Fruit fly (Drosophila melanogaster) whole organism, embryonic: Measurements from ENCODE around the gene klar.

Experiments used
- Abd-B ChIP-seq: fragments of 200-800 bp; sonication (Bioruptor generic); optimal IDR thresholded peaks from 2 replicates; lab custom pipeline; 2018; ENCODE audit warnings: missing biosample characterization, mild to moderate bottlenecking, missing genetic modification characterization, moderate library complexity
- B-H2 ChIP-seq: fragments of 200-800 bp; sonication (Bioruptor generic); optimal IDR thresholded peaks from 2 replicates; lab custom pipeline; 2018; ENCODE audit warnings: missing biosample characterization, mild to moderate bottlenecking, missing genetic modification characterization
- CG10147 ChIP-seq: fragments of 200-800 bp; sonication (Bioruptor generic); optimal IDR thresholded peaks from 2 replicates; lab custom pipeline; 2019; ENCODE audit warnings: missing biosample characterization, mild to moderate bottlenecking, missing genetic modification characterization, moderate library complexity
- CG10959 ChIP-seq: fragments of 200-800 bp; sonication (Bioruptor generic); IDR thresholded peaks from 2 replicates; pipeline ENCODE4 v1.3.6; 2022; ENCODE audit warnings: missing biosample characterization, missing genetic modification characterization
- CG11247 ChIP-seq: fragments of 200-800 bp; sonication (Bioruptor generic); IDR thresholded peaks from 2 replicates; pipeline ENCODE4 v1.3.6; 2022; ENCODE audit warnings: missing biosample characterization, missing genetic modification characterization
- CG11695 ChIP-seq: fragments of 200-800 bp; sonication (Bioruptor generic); IDR thresholded peaks from 3 replicates; pipeline ENCODE4 v1.3.6; 2022; ENCODE audit warnings: missing biosample characterization, missing genetic modification characterization
- CG15514 ChIP-seq: fragments of 200-800 bp; sonication (Bioruptor generic); optimal IDR thresholded peaks from 3 replicates; lab custom pipeline; 2017; ENCODE audit warnings: missing biosample characterization, missing genetic modification characterization, mild to moderate bottlenecking, moderate library complexity, missing genetic modification reagents
- CG1603 ChIP-seq: fragments of 200-800 bp; sonication (Bioruptor generic); optimal IDR thresholded peaks from 2 replicates; lab custom pipeline; 2019; ENCODE audit warnings: missing biosample characterization, mild to moderate bottlenecking, missing genetic modification characterization, moderate library complexity
- CG18599 ChIP-seq: fragments of 200-800 bp; sonication (Bioruptor generic); optimal IDR thresholded peaks from 3 replicates; lab custom pipeline; 2017; ENCODE audit warnings: missing biosample characterization, missing genetic modification characterization, mild to moderate bottlenecking, moderate library complexity, missing genetic modification reagents
- CG2889 ChIP-seq: fragments of 200-800 bp; sonication (Bioruptor generic); IDR thresholded peaks from 3 replicates; pipeline ENCODE4 v1.3.6; 2022; ENCODE audit warnings: missing biosample characterization, missing genetic modification characterization
- CG4282 ChIP-seq: fragments of 200-800 bp; sonication (Bioruptor generic); optimal IDR thresholded peaks from 2 replicates; lab custom pipeline; 2016; ENCODE audit warnings: missing biosample characterization, missing genetic modification characterization
- CG43689 ChIP-seq: fragments of 200-800 bp; sonication (Bioruptor generic); IDR thresholded peaks from 2 replicates; pipeline ENCODE4 v1.3.6; 2022; ENCODE audit warnings: missing biosample characterization, missing genetic modification characterization
- CG4404 ChIP-seq: fragments of 200-800 bp; sonication (Bioruptor generic); IDR thresholded peaks from 2 replicates; pipeline ENCODE4 v1.3.6; 2022; ENCODE audit warnings: missing biosample characterization, missing genetic modification characterization
- CG4730 ChIP-seq: fragments of 200-800 bp; sonication (Bioruptor generic); IDR thresholded peaks from 2 replicates; pipeline ENCODE4 v1.3.6; 2022; ENCODE audit warnings: missing biosample characterization, missing genetic modification characterization
- CG5245 ChIP-seq: fragments of 200-800 bp; sonication (Bioruptor generic); optimal IDR thresholded peaks from 3 replicates; lab custom pipeline; 2016; ENCODE audit warnings: missing biosample characterization, missing genetic modification characterization
- CG6683 ChIP-seq: fragments of 200-800 bp; sonication (Bioruptor generic); optimal IDR thresholded peaks from 2 replicates; lab custom pipeline; 2017; ENCODE audit warnings: missing biosample characterization, mild to moderate bottlenecking, missing genetic modification characterization, missing genetic modification reagents
- CG7786 ChIP-seq: fragments of 200-800 bp; sonication (Bioruptor generic); optimal IDR thresholded peaks from 2 replicates; lab custom pipeline; 2016; ENCODE audit warnings: missing biosample characterization, missing genetic modification characterization
- CG8089 ChIP-seq: fragments of 200-800 bp; sonication (Bioruptor generic); optimal IDR thresholded peaks from 3 replicates; lab custom pipeline; 2016; ENCODE audit warnings: missing biosample characterization, missing genetic modification characterization
- CG9797 ChIP-seq: fragments of 200-800 bp; sonication (Bioruptor generic); optimal IDR thresholded peaks from 3 replicates; lab custom pipeline; 2018; ENCODE audit warnings: missing biosample characterization, mild to moderate bottlenecking, missing genetic modification characterization
- CG9817 ChIP-seq: fragments of 200-800 bp; sonication (Bioruptor generic); optimal IDR thresholded peaks from 2 replicates; lab custom pipeline; 2018; ENCODE audit warnings: missing biosample characterization, mild to moderate bottlenecking, missing genetic modification characterization, moderate library complexity
- CTCF ChIP-seq: fragments of 200-800 bp; sonication (Bioruptor generic); optimal IDR thresholded peaks from 2 replicates; lab custom pipeline; 2017; ENCODE audit warnings: missing biosample characterization, mild to moderate bottlenecking, missing genetic modification characterization, moderate library complexity
- CrebB ChIP-seq: fragments of 200-800 bp; sonication (Bioruptor generic); optimal IDR thresholded peaks from 3 replicates; lab custom pipeline; 2018; ENCODE audit warnings: missing biosample characterization, mild to moderate bottlenecking, missing genetic modification characterization
- Hmx ChIP-seq: fragments of 200-800 bp; sonication (Bioruptor generic); optimal IDR thresholded peaks from 2 replicates; lab custom pipeline; 2016; ENCODE audit warnings: missing biosample characterization, missing genetic modification characterization
- MBD-R2 ChIP-seq: fragments of 200-800 bp; sonication (Bioruptor generic); IDR thresholded peaks from 2 replicates; pipeline ENCODE4 v1.3.6; 2022; ENCODE audit warnings: missing biosample characterization, missing genetic modification characterization
- NfI ChIP-seq: fragments of 200-800 bp; sonication (Bioruptor generic); optimal IDR thresholded peaks from 3 replicates; lab custom pipeline; 2018; ENCODE audit warnings: missing biosample characterization, mild to moderate bottlenecking, missing genetic modification characterization, moderate library complexity
- Sin3A ChIP-seq: fragments of >200 bp; optimal IDR thresholded peaks from 2 replicates; lab custom pipeline; 2018
- btn ChIP-seq: fragments of 200-800 bp; sonication (Bioruptor generic); optimal IDR thresholded peaks from 2 replicates; lab custom pipeline; 2016; ENCODE audit warnings: missing biosample characterization, missing genetic modification characterization
- crc ChIP-seq: fragments of 200-800 bp; sonication (Bioruptor generic); optimal IDR thresholded peaks from 2 replicates; lab custom pipeline; 2016; ENCODE audit warnings: missing biosample characterization, missing genetic modification characterization
- dpn ChIP-seq, 2 experiments: fragments of 200-800 bp; sonication (Bioruptor generic); optimal IDR thresholded peaks; 3 replicates each; lab custom pipeline; 2016; ENCODE audit warnings: missing biosample characterization in 2 of 2, missing genetic modification characterization in 2 of 2
- h ChIP-seq: fragments of >200 bp; optimal IDR thresholded peaks from 2 replicates; lab custom pipeline; 2017
- hbn ChIP-seq: fragments of 200-800 bp; sonication (Bioruptor generic); IDR thresholded peaks from 2 replicates; pipeline ENCODE4 v1.3.6; 2022; ENCODE audit warnings: missing biosample characterization, missing genetic modification characterization; ENCODE audit not compliant: partially characterized antibody
- her ChIP-seq: fragments of 200-800 bp; sonication (Bioruptor generic); optimal IDR thresholded peaks from 2 replicates; lab custom pipeline; 2016; ENCODE audit warnings: missing biosample characterization, missing genetic modification characterization
- kay ChIP-seq: fragments of 200-800 bp; sonication (Bioruptor generic); optimal IDR thresholded peaks from 2 replicates; lab custom pipeline; 2016; ENCODE audit warnings: missing biosample characterization, missing genetic modification characterization
- kni ChIP-seq: fragments of 200-800 bp; sonication (Bioruptor generic); optimal IDR thresholded peaks from 3 replicates; lab custom pipeline; 2017; ENCODE audit warnings: mild to moderate bottlenecking, missing biosample characterization, missing genetic modification reagents, missing genetic modification characterization
- mam ChIP-seq: fragments of 200-800 bp; sonication (Bioruptor generic); optimal IDR thresholded peaks from 3 replicates; lab custom pipeline; 2016; ENCODE audit warnings: missing biosample characterization, missing genetic modification characterization
- oc ChIP-seq: fragments of 200-800 bp; sonication (Bioruptor generic); optimal IDR thresholded peaks from 2 replicates; lab custom pipeline; 2018; ENCODE audit warnings: missing biosample characterization, mild to moderate bottlenecking, missing genetic modification characterization, moderate library complexity
- phol ChIP-seq: fragments of 200-800 bp; sonication (Bioruptor generic); optimal IDR thresholded peaks from 3 replicates; lab custom pipeline; 2018; ENCODE audit warnings: missing biosample characterization, mild to moderate bottlenecking, missing genetic modification characterization, moderate library complexity
- pzg ChIP-seq: fragments of 200-800 bp; sonication (Bioruptor generic); optimal IDR thresholded peaks from 3 replicates; lab custom pipeline; 2018; ENCODE audit warnings: missing biosample characterization, mild to moderate bottlenecking, missing genetic modification characterization, moderate library complexity
- repo ChIP-seq: fragments of 200-800 bp; sonication (Bioruptor generic); optimal IDR thresholded peaks from 2 replicates; lab custom pipeline; 2016; ENCODE audit warnings: missing biosample characterization, missing genetic modification characterization
- sr ChIP-seq: fragments of 200-800 bp; sonication (Bioruptor generic); IDR thresholded peaks from 3 replicates; pipeline ENCODE4 v1.3.6; 2022; ENCODE audit warnings: missing biosample characterization, missing genetic modification characterization
- zfh1 ChIP-seq: fragments of 200-800 bp; sonication (Bioruptor generic); IDR thresholded peaks from 3 replicates; pipeline ENCODE4 v1.3.6; 2022; ENCODE audit warnings: missing biosample characterization, missing genetic modification characterization

The klar gene

dm6 chr3L:589290-590281 is 49.2 kb upstream of the klar start (continued):
- TF ChIP-seq Hmx = peak; percentile 36
- peak; percentile 69 for TF ChIP-seq CG6683 (GFP tag; lab: Kevin White, UChicago)
- TF ChIP-seq Sin3A (lab: Kevin White, UChicago) = no peak
- peak; percentile 95 for TF ChIP-seq CG1603
- peak; percentile 83 for TF ChIP-seq phol (tag; lab: Kevin White, UChicago)
- peak; percentile 87 for TF ChIP-seq CG4282 (GFP tag; lab: Kevin White, UChicago)
- peak; percentile 89 for TF ChIP-seq CG10959 (GFP tag; lab: Robert Waterston, UW)
- TF ChIP-seq btn (GFP tag; lab: Kevin White, UChicago) = peak; percentile 85
- peak; percentile 91 for TF ChIP-seq CG18599 (GFP tag; lab: Kevin White, UChicago)
- TF ChIP-seq CG11247 (GFP tag; lab: Robert Waterston, UW) = peak; percentile 89
- peak; percentile 32 for TF ChIP-seq CG9797 (GFP tag; lab: Kevin White, UChicago)
- TF ChIP-seq CG10147 (GFP tag; lab: Kevin White, UChicago) = peak; percentile 78
- peak; percentile 83 for TF ChIP-seq oc
- TF ChIP-seq CG4404 (GFP tag; lab: Robert Waterston, UW) = peak; percentile 90
- peak; percentile 87 for TF ChIP-seq B-H2 (GFP tag; lab: Kevin White, UChicago)
- peak; percentile 72 for TF ChIP-seq Abd-B (GFP tag; lab: Kevin White, UChicago)
- peak; percentile 94 for TF ChIP-seq CG7786 (GFP tag; lab: Kevin White, UChicago)
- peak; percentile 79 for TF ChIP-seq MBD-R2 (GFP tag; lab: Robert Waterston, UW)
- peak; percentile 78 for TF ChIP-seq crc (GFP tag; lab: Kevin White, UChicago)
- peak; percentile 87 for TF ChIP-seq CG4730 (GFP tag; lab: Robert Waterston, UW)
- peak; percentile 85 for TF ChIP-seq CG2889 (GFP tag; lab: Robert Waterston, UW)
- peak; percentile 87 for TF ChIP-seq CG5245 (GFP tag; lab: Kevin White, UChicago)
- TF ChIP-seq repo = peak; percentile 91
- TF ChIP-seq CG15514 (GFP tag; lab: Kevin White, UChicago) = peak; percentile 68
- peak; percentile 88 for TF ChIP-seq NfI (GFP tag; lab: Kevin White, UChicago)
- peak; percentile 90 to 91 for TF ChIP-seq dpn (GFP tag; optimal IDR thresholded peaks at IDR 0.05; lab: Kevin White, UChicago)
- peak; percentile 91 for TF ChIP-seq CG9817 (tag; lab: Kevin White, UChicago)
- TF ChIP-seq pzg = peak; percentile 8
- TF ChIP-seq sr (GFP tag; lab: Robert Waterston, UW) = peak; percentile 66; the same call in 1 of the 3 replicates
- peak; percentile 88 for TF ChIP-seq kay (GFP tag; lab: Kevin White, UChicago)
- TF ChIP-seq CrebB = peak; percentile 87
- peak; percentile 69 for TF ChIP-seq kni
- TF ChIP-seq mam (GFP tag; lab: Kevin White, UChicago) = peak; percentile 91
- TF ChIP-seq hbn (GFP tag; lab: Robert Waterston, UW) = no peak
- no peak for TF ChIP-seq h (lab: Kevin White, UChicago)
- peak; percentile 87 for TF ChIP-seq CG11695 (GFP tag; lab: Robert Waterston, UW)
- TF ChIP-seq, all 482 proteins: peak for 417

- no peak for TF ChIP-seq her
- TF ChIP-seq CTCF (GFP tag; lab: Kevin White, UChicago) = no peak
- TF ChIP-seq CG8089 (GFP tag; lab: Kevin White, UChicago) = no peak
- TF ChIP-seq zfh1 = no peak
- no peak for TF ChIP-seq CG43689 (GFP tag; lab: Robert Waterston, UW)
Measured at dm6 chr3L:589174-589289, 48.6 kb upstream of the klar start, which contains the start of gene Kah. Gene Kah (minus strand): TSS chr3L:589274.
